Fruit fly (Drosophila melanogaster): ENCODE measurements around the gene CG15824.

The CG15824 gene

dm6 chr2L:897124-897523 is 12.2 kb upstream of the CG15824 start (continued):
- TF ChIP-seq Hr51 (GFP tag; optimal IDR thresholded peaks at IDR 0.05) (peak in 1 of 2 experiments; percentile 19), CG6689 (GFP tag; IDR thresholded peaks at IDR 0.05) (peak; percentile 22; the same call in 1 of the 2 replicates), CG3281 (GFP tag; optimal IDR thresholded peaks at IDR 0.05) (peak; percentile 16), Dfd (GFP tag; optimal IDR thresholded peaks at IDR 0.05) (no peak), MBD-R2 (GFP tag; IDR thresholded peaks at IDR 0.05) (0 out of 2 replicates have a peak, but pooled peaks have one; percentile 18), CG2712 (tag; optimal IDR thresholded peaks at IDR 0.05) (peak; percentile 21), Dek (tag; optimal IDR thresholded peaks at IDR 0.05) (no peak), Fer3 (tag; optimal IDR thresholded peaks at IDR 0.05) (peak; percentile 27), Med (GFP tag) (peak; percentile 76), Chrac-16 (GFP tag; optimal IDR thresholded peaks at IDR 0.05) (no peak), CG12769 (tag; optimal IDR thresholded peaks at IDR 0.05) (peak; percentile 51), stc (GFP tag; IDR thresholded peaks at IDR 0.05) (0 out of 2 replicates have a peak, but pooled peaks have one; percentile 10), CG33213 (GFP tag; optimal IDR thresholded peaks at IDR 0.05) (no peak), tgo (GFP tag; IDR thresholded peaks at IDR 0.05) (peak; percentile 26; the same call in 1 of the 3 replicates), dpn (GFP tag; optimal IDR thresholded peaks at IDR 0.05) (peak in 1 of 2 experiments; percentile 8), eve (GFP tag; optimal IDR thresholded peaks at IDR 0.05) (no peak), CG17385 (GFP tag; optimal IDR thresholded peaks at IDR 0.05) (no peak), vvl (GFP tag; IDR thresholded peaks at IDR 0.05) (0 out of 2 replicates have a peak, but pooled peaks have one; percentile 28), Asciz (GFP tag; optimal IDR thresholded peaks at IDR 0.05) (no peak), CG32772 (GFP tag; IDR thresholded peaks at IDR 0.05) (no peak), vfl (GFP tag; optimal IDR thresholded peaks at IDR 0.05) (no peak), gsb (GFP tag; IDR thresholded peaks at IDR 0.05) (no peak), Jarid2 (GFP tag; optimal IDR thresholded peaks at IDR 0.05) (no peak), nerfin-1 (tag; optimal IDR thresholded peaks at IDR 0.05) (no peak), ci (GFP tag; IDR thresholded peaks at IDR 0.05) (0 out of 3 replicates have a peak, but pooled peaks have one; percentile 43), wor (GFP tag; IDR thresholded peaks at IDR 0.05) (no peak), PHDP (tag; optimal IDR thresholded peaks at IDR 0.05) (no peak), Xbp1 (GFP tag; optimal IDR thresholded peaks at IDR 0.05) (peak; percentile 3), sim (GFP tag; IDR thresholded peaks at IDR 0.05) (no peak), ATbp (GFP tag; optimal IDR thresholded peaks at IDR 0.05) (peak; percentile 36), lab (GFP tag; optimal IDR thresholded peaks at IDR 0.05) (peak; percentile 46), CG15601 (tag; optimal IDR thresholded peaks at IDR 0.05) (no peak), sens-2 (GFP tag; IDR thresholded peaks at IDR 0.05) (no peak), row (GFP tag; IDR thresholded peaks at IDR 0.05) (peak; percentile 49), unpg (GFP tag; optimal IDR thresholded peaks at IDR 0.05) (peak; percentile 12), tin (GFP tag; optimal IDR thresholded peaks at IDR 0.05) (peak; percentile 13), CG2120 (GFP tag; optimal IDR thresholded peaks at IDR 0.05) (peak; percentile 42), maf-S (GFP tag; optimal IDR thresholded peaks at IDR 0.05) (no peak), CG9932 (GFP tag; IDR thresholded peaks at IDR 0.05) (peak; percentile 28; the same call in 1 of the 2 replicates), CG7745 (tag; optimal IDR thresholded peaks at IDR 0.05) (no peak), oc (tag; optimal IDR thresholded peaks at IDR 0.05) (no peak), abd-A (tag; optimal IDR thresholded peaks at IDR 0.05) (no peak), Sin3A (optimal IDR thresholded peaks at IDR 0.05) (no peak), her (GFP tag; optimal IDR thresholded peaks at IDR 0.05) (no peak), caup (GFP tag; optimal IDR thresholded peaks at IDR 0.05; ENCODE audit: severe bottlenecking) (peak; percentile 6), CG3065 (GFP tag; optimal IDR thresholded peaks at IDR 0.05) (no peak), esg (GFP tag; conservative IDR thresholded peaks at IDR 0.05) (no peak), CG12391 (tag; optimal IDR thresholded peaks at IDR 0.05) (peak; percentile 8), CG4707 (GFP tag; optimal IDR thresholded peaks at IDR 0.05) (no peak), Dbx (GFP tag; IDR thresholded peaks at IDR 0.05) (0 out of 3 replicates have a peak, but pooled peaks have one; percentile 43), grau (tag; optimal IDR thresholded peaks at IDR 0.05) (peak; percentile 30)
